Worm (Caenorhabditis elegans) whole organism, L4 larva: ENCODE measurements around the gene C01G10.9.
A peak's percentile ranks its signal among the peaks of the same experiment; 100 is the strongest.

Experiments used
- D1046.2 ChIP-seq: fragments of 200-800 bp; sonication (Bioruptor generic); IDR thresholded peaks from 2 replicates; pipeline ENCODE4 v1.3.6; 2022; ENCODE audit warnings: missing genetic modification characterization, missing compliant biosample characterization
- F10B5.3 ChIP-seq: sonication (generic microtip); optimal IDR thresholded peaks from 2 replicates; lab custom pipeline; 2016; ENCODE audit warnings: mild to moderate bottlenecking, missing genetic modification characterization, missing compliant biosample characterization
- F26F4.8 ChIP-seq: fragments of 200-800 bp; sonication (Bioruptor generic); conservative IDR thresholded peaks from 2 replicates; pipeline ENCODE4 v1.3.6; 2022; ENCODE audit warnings: missing genetic modification characterization, missing compliant biosample characterization
- F37D6.2 ChIP-seq: sonication (generic microtip); optimal IDR thresholded peaks from 2 replicates; lab custom pipeline; 2016; ENCODE audit warnings: mild to moderate bottlenecking, missing genetic modification characterization, missing compliant biosample characterization
- T20F7.1 ChIP-seq: fragments of 200-800 bp; sonication (Bioruptor generic); optimal IDR thresholded peaks from 2 replicates; lab custom pipeline; 2018; ENCODE audit warnings: mild to moderate bottlenecking, missing genetic modification characterization, missing compliant biosample characterization
- Y105C5A.15 ChIP-seq: fragments of 200-800 bp; sonication (Bioruptor generic); IDR thresholded peaks from 2 replicates; pipeline ENCODE4 v1.3.6; 2022; ENCODE audit warnings: missing genetic modification characterization, missing compliant biosample characterization
- ZK337.2 ChIP-seq: fragments of 200-800 bp; sonication (Bioruptor generic); IDR thresholded peaks from 2 replicates; pipeline ENCODE4 v1.3.6; 2022; ENCODE audit warnings: missing genetic modification reagents, missing genetic modification characterization, missing compliant biosample characterization
- aly-2 ChIP-seq: sonication (generic microtip); optimal IDR thresholded peaks from 2 replicates; lab custom pipeline; 2018; ENCODE audit warnings: missing biosample characterization, missing genetic modification characterization
- ama-1 ChIP-seq: fragments of 150-350 bp; optimal IDR thresholded peaks from 2 replicates; lab custom pipeline; 2014; ENCODE audit warnings: inconsistent platforms, mixed read lengths
- arid-1 ChIP-seq: fragments of 200-800 bp; sonication (Bioruptor generic); conservative IDR thresholded peaks from 2 replicates; pipeline ENCODE4 v1.3.6; 2022; ENCODE audit warnings: missing genetic modification reagents, missing genetic modification characterization, missing compliant biosample characterization
- attf-4 ChIP-seq: sonication (generic microtip); optimal IDR thresholded peaks from 3 replicates; lab custom pipeline; 2017; ENCODE audit warnings: missing biosample characterization, missing genetic modification characterization
- ceh-20 ChIP-seq: fragments of 200-800 bp; sonication (Bioruptor generic); IDR thresholded peaks from 2 replicates; pipeline ENCODE4 v1.3.6; 2022; ENCODE audit warnings: missing genetic modification reagents, missing genetic modification characterization, missing compliant biosample characterization
- ceh-28 ChIP-seq: fragments of 150-350 bp; optimal IDR thresholded peaks from 2 replicates; lab custom pipeline; 2014; ENCODE audit warnings: missing biosample characterization, missing genetic modification reagents, missing genetic modification characterization
- ceh-44 ChIP-seq: fragments of 200-800 bp; sonication (Bioruptor generic); IDR thresholded peaks from 2 replicates; pipeline ENCODE4 v1.3.6; 2022; ENCODE audit warnings: missing genetic modification reagents, missing genetic modification characterization, missing compliant biosample characterization
- ces-1 ChIP-seq: fragments of 150-350 bp; sonication (generic microtip); optimal IDR thresholded peaks from 4 replicates; lab custom pipeline; 2014; ENCODE audit warnings: missing biosample characterization, missing genetic modification reagents, missing genetic modification characterization
- cey-2 ChIP-seq: sonication (generic microtip); optimal IDR thresholded peaks from 3 replicates; lab custom pipeline; 2017; ENCODE audit warnings: missing genetic modification characterization, mild to moderate bottlenecking, missing compliant biosample characterization, antibody characterized with exemption, borderline replicate concordance; ENCODE audit not compliant: insufficient read depth
- ctbp-1 ChIP-seq: fragments of 200-800 bp; sonication (Bioruptor generic); IDR thresholded peaks from 2 replicates; pipeline ENCODE4 v1.3.6; 2022; ENCODE audit warnings: missing genetic modification reagents, missing genetic modification characterization, missing compliant biosample characterization
- daf-12 ChIP-seq: fragments of 150-350 bp; optimal IDR thresholded peaks from 2 replicates; lab custom pipeline; 2014; ENCODE audit warnings: missing biosample characterization, missing genetic modification reagents, missing genetic modification characterization
- dmd-8 ChIP-seq: fragments of 200-800 bp; sonication (Bioruptor generic); IDR thresholded peaks from 2 replicates; pipeline ENCODE4 v1.3.6; 2022; ENCODE audit warnings: missing genetic modification characterization, missing compliant biosample characterization
- dmd-9 ChIP-seq: fragments of 200-800 bp; sonication (Bioruptor generic); IDR thresholded peaks from 2 replicates; pipeline ENCODE4 v1.3.6; 2022; ENCODE audit warnings: missing genetic modification reagents, missing genetic modification characterization, missing compliant biosample characterization
- duxl-1 ChIP-seq: sonication (generic microtip); optimal IDR thresholded peaks from 2 replicates; lab custom pipeline; 2016; ENCODE audit warnings: mild to moderate bottlenecking, missing genetic modification characterization, moderate library complexity, missing compliant biosample characterization; ENCODE audit not compliant: poor library complexity
- dve-1 ChIP-seq: sonication (generic microtip); optimal IDR thresholded peaks from 2 replicates; lab custom pipeline; 2017; ENCODE audit warnings: antibody characterized with exemption, mild to moderate bottlenecking, missing genetic modification characterization, missing compliant biosample characterization; ENCODE audit not compliant: insufficient read depth
- egl-27 ChIP-seq: sonication (generic microtip); optimal IDR thresholded peaks from 3 replicates; lab custom pipeline; 2017; ENCODE audit warnings: missing biosample characterization, missing genetic modification reagents, missing genetic modification characterization
- egl-43 ChIP-seq: fragments of 200-800 bp; sonication (Bioruptor generic); IDR thresholded peaks from 2 replicates; pipeline ENCODE4 v1.3.6; 2022; ENCODE audit warnings: missing genetic modification reagents, missing genetic modification characterization, missing compliant biosample characterization
- fkh-10 ChIP-seq: fragments of 150-350 bp; optimal IDR thresholded peaks from 2 replicates; lab custom pipeline; 2014; ENCODE audit warnings: missing biosample characterization, missing genetic modification reagents, missing genetic modification characterization
- hif-1 ChIP-seq, 2 experiments: sonication (generic microtip); optimal IDR thresholded peaks; 2 replicates each; lab custom pipeline; 2016 to 2017; ENCODE audit warnings: missing compliant biosample characterization in 2 of 2, missing genetic modification characterization in 2 of 2, missing genetic modification reagents in 2 of 2, missing genotype in 2 of 2, mild to moderate bottlenecking in 1 of 2
- lin-1 ChIP-seq: fragments of 200-800 bp; sonication (Bioruptor generic); IDR thresholded peaks from 2 replicates; pipeline ENCODE4 v1.3.6; 2022; ENCODE audit warnings: missing genetic modification reagents, missing genetic modification characterization, missing compliant biosample characterization
- lin-39 ChIP-seq: fragments of 150-350 bp; optimal IDR thresholded peaks from 2 replicates; lab custom pipeline; 2014; ENCODE audit warnings: missing biosample characterization, missing genetic modification reagents, missing genetic modification characterization
- lsy-2 ChIP-seq, 2 experiments: fragments of 150-350 bp in 1 of 2; sonication (generic microtip) in 1 of 2; optimal IDR thresholded peaks; 2 replicates each; lab custom pipeline; 2014 to 2017; ENCODE audit warnings: missing biosample characterization in 2 of 2, missing genetic modification characterization in 2 of 2
- madf-9 ChIP-seq: fragments of 200-800 bp; sonication (Bioruptor generic); conservative IDR thresholded peaks from 2 replicates; pipeline ENCODE4 v1.3.6; 2022; ENCODE audit warnings: missing genetic modification reagents, missing genetic modification characterization, missing compliant biosample characterization
- mdl-1 ChIP-seq, 2 experiments: fragments of 150-350 bp in 1 of 2; sonication (generic microtip) in 1 of 2; optimal IDR thresholded peaks; 2 replicates each; lab custom pipeline; 2014 to 2017; ENCODE audit warnings: missing biosample characterization in 2 of 2, missing genetic modification characterization in 2 of 2
- mdt-29 ChIP-seq: fragments of 200-800 bp; sonication (Bioruptor generic); IDR thresholded peaks from 2 replicates; pipeline ENCODE4 v1.3.6; 2022; ENCODE audit warnings: missing genetic modification reagents, missing genetic modification characterization, missing compliant biosample characterization
- mep-1 ChIP-seq: fragments of 150-350 bp; sonication (generic microtip); optimal IDR thresholded peaks from 3 replicates; lab custom pipeline; 2014; ENCODE audit warnings: missing biosample characterization, missing genetic modification characterization
- nhr-10 ChIP-seq: fragments of 150-350 bp; optimal IDR thresholded peaks from 2 replicates; lab custom pipeline; 2014; ENCODE audit warnings: missing biosample characterization, missing genetic modification characterization
- nhr-25 ChIP-seq: sonication (generic microtip); optimal IDR thresholded peaks from 2 replicates; lab custom pipeline; 2017; ENCODE audit warnings: missing genetic modification characterization, mild to moderate bottlenecking, missing compliant biosample characterization, antibody characterized with exemption, moderate library complexity, borderline replicate concordance; ENCODE audit not compliant: insufficient read depth
- nhr-41 ChIP-seq: fragments of 200-800 bp; sonication (Bioruptor generic); IDR thresholded peaks from 2 replicates; pipeline ENCODE4 v1.3.6; 2022; ENCODE audit warnings: missing genetic modification reagents, missing genetic modification characterization, missing compliant biosample characterization
- nhr-42 ChIP-seq: fragments of 200-800 bp; sonication (Bioruptor generic); IDR thresholded peaks from 2 replicates; pipeline ENCODE4 v1.3.6; 2022; ENCODE audit warnings: missing genetic modification characterization, missing compliant biosample characterization
- nhr-48 ChIP-seq: sonication (generic microtip); optimal IDR thresholded peaks from 2 replicates; lab custom pipeline; 2016; ENCODE audit warnings: mild to moderate bottlenecking, missing genetic modification characterization, missing compliant biosample characterization
- nhr-6 ChIP-seq: fragments of 150-350 bp; optimal IDR thresholded peaks from 2 replicates; lab custom pipeline; 2014; ENCODE audit warnings: missing biosample characterization, missing genetic modification characterization
- nhr-76 ChIP-seq: fragments of 150-350 bp; optimal IDR thresholded peaks from 2 replicates; lab custom pipeline; 2014; ENCODE audit warnings: missing biosample characterization, missing genetic modification characterization
- nhr-77 ChIP-seq: fragments of 150-350 bp; optimal IDR thresholded peaks from 2 replicates; lab custom pipeline; 2014; ENCODE audit warnings: missing biosample characterization, missing genetic modification characterization
- sdz-12 ChIP-seq: fragments of 200-800 bp; sonication (Bioruptor generic); optimal IDR thresholded peaks from 2 replicates; lab custom pipeline; 2018; ENCODE audit warnings: mild to moderate bottlenecking, missing genetic modification characterization, missing compliant biosample characterization
- snpc-1.2 ChIP-seq: fragments of 200-800 bp; sonication (Bioruptor generic); IDR thresholded peaks from 2 replicates; pipeline ENCODE4 v1.3.6; 2022; ENCODE audit warnings: missing genetic modification reagents, missing genetic modification characterization, missing compliant biosample characterization
- snpc-4 ChIP-seq: fragments of 150-350 bp; optimal IDR thresholded peaks from 2 replicates; lab custom pipeline; 2014; ENCODE audit warnings: missing biosample characterization, missing genetic modification characterization
- tag-97 ChIP-seq: fragments of 200-800 bp; sonication (Bioruptor generic); IDR thresholded peaks from 2 replicates; pipeline ENCODE4 v1.3.6; 2022; ENCODE audit warnings: missing genetic modification characterization, missing compliant biosample characterization
- unc-39 ChIP-seq: sonication (generic microtip); optimal IDR thresholded peaks from 2 replicates; lab custom pipeline; 2017; ENCODE audit warnings: missing biosample characterization, missing genetic modification characterization
- zfp-2 ChIP-seq: sonication (generic microtip); optimal IDR thresholded peaks from 2 replicates; lab custom pipeline; 2016; ENCODE audit warnings: mild to moderate bottlenecking, missing genetic modification characterization, missing compliant biosample characterization
- zfp-3 ChIP-seq: fragments of 200-800 bp; sonication (Bioruptor generic); conservative IDR thresholded peaks from 2 replicates; pipeline ENCODE4 v1.3.6; 2022; ENCODE audit warnings: missing genetic modification reagents, missing genetic modification characterization, missing compliant biosample characterization
- zip-2 ChIP-seq: fragments of 150-350 bp; optimal IDR thresholded peaks from 2 replicates; lab custom pipeline; 2014; ENCODE audit warnings: missing biosample characterization, missing genetic modification characterization

C01G10.9 gene

DNA sequence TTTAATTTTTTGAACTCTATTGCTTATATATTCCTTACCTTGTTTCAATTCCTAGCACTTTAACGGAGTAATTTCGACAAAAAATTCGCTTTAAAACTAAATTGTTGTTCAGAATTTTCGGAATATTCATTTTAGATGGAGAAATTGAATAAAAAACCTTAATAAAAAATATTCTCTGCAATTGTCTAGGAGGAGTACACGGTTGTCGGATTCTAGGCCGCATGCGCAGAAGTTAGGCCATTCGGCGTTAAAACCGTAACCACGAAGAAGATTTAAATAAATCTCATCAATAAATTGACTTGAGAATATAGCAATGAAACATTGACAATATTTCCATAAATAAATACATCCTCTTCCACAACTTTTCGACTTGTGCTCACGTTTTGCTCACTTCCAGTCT lies at the start of gene C01G10.9, which contains the start of gene C01G10.10 (continued):
- TF ChIP-seq lin-39: no peak
- no peak for TF ChIP-seq tag-97
- TF ChIP-seq arid-1 (GFP tag; lab: Robert Waterston, UW): no peak
- TF ChIP-seq zfp-3 (GFP tag; lab: Robert Waterston, UW): no peak
- TF ChIP-seq zip-2 (tag; lab: Kevin White, UChicago): no peak
- TF ChIP-seq sdz-12 (GFP tag; lab: Kevin White, UChicago): no peak
- no peak for TF ChIP-seq fkh-10
- TF ChIP-seq nhr-25 (tag; lab: Kevin White, UChicago): no peak
- peak; percentile 48 for TF ChIP-seq mep-1 (tag; lab: Kevin White, UChicago)
- no peak for TF ChIP-seq mdl-1 (tag; optimal IDR thresholded peaks at IDR 0.05; lab: Kevin White, UChicago)
- TF ChIP-seq nhr-41 (GFP tag; lab: Robert Waterston, UW): no peak
- TF ChIP-seq F10B5.3 (tag; lab: Kevin White, UChicago): no peak
- TF ChIP-seq dmd-9 (GFP tag; lab: Robert Waterston, UW): peak; percentile 58; the same call in 1 of the 2 replicates
- no peak for TF ChIP-seq cey-2
- TF ChIP-seq ama-1 (lab: Kevin White, UChicago): no peak
- TF ChIP-seq dve-1 (tag; lab: Kevin White, UChicago): peak; percentile 39
- no peak for TF ChIP-seq nhr-10
- TF ChIP-seq ces-1 (GFP tag; lab: Kevin White, UChicago): no peak
- no peak for TF ChIP-seq ctbp-1 (GFP tag; lab: Robert Waterston, UW)
- TF ChIP-seq nhr-48 (tag; lab: Kevin White, UChicago): peak; percentile 1
- no peak for TF ChIP-seq egl-27 (tag; lab: Kevin White, UChicago)
- TF ChIP-seq hif-1 (tag; optimal IDR thresholded peaks at IDR 0.05; lab: Kevin White, UChicago): peak in 1 of 2 experiments; percentile 80
- no peak for TF ChIP-seq unc-39
- TF ChIP-seq nhr-42: no peak
- TF ChIP-seq snpc-1.2 (GFP tag; lab: Robert Waterston, UW): no peak
- no peak for TF ChIP-seq nhr-77 (tag; lab: Kevin White, UChicago)
- TF ChIP-seq nhr-76: no peak
- TF ChIP-seq T20F7.1 (GFP tag; lab: Kevin White, UChicago): peak; percentile 33
- 0 out of 2 replicates have a peak, but pooled peaks have one; percentile 69 for TF ChIP-seq ZK337.2 (GFP tag; lab: Robert Waterston, UW)
- TF ChIP-seq attf-4 (tag; lab: Kevin White, UChicago): no peak
- TF ChIP-seq ceh-44 (GFP tag; lab: Robert Waterston, UW): no peak
- TF ChIP-seq lin-1 (GFP tag; lab: Robert Waterston, UW): no peak
- no peak for TF ChIP-seq F37D6.2 (tag; lab: Kevin White, UChicago)
- peak in 1 of 2 experiments; percentile 80 for TF ChIP-seq lsy-2 (tag; optimal IDR thresholded peaks at IDR 0.05; lab: Kevin White, UChicago)
- no peak for TF ChIP-seq aly-2
- no peak for TF ChIP-seq egl-43 (GFP tag; lab: Robert Waterston, UW)
- TF ChIP-seq zfp-2 (tag; lab: Kevin White, UChicago): no peak
- TF ChIP-seq daf-12 (tag; lab: Kevin White, UChicago): no peak
- TF ChIP-seq ceh-28: no peak
- no peak for TF ChIP-seq D1046.2 (GFP tag; lab: Robert Waterston, UW)
- TF ChIP-seq mdt-29: no peak
- no peak for TF ChIP-seq dmd-8
- no peak for TF ChIP-seq Y105C5A.15
- peak; percentile 69 for TF ChIP-seq nhr-6 (tag; lab: Kevin White, UChicago)
- TF ChIP-seq duxl-1 (tag; lab: Kevin White, UChicago): peak; percentile 71
- 0 out of 2 replicates have a peak, but pooled peaks have one; percentile 24 for TF ChIP-seq madf-9 (GFP tag; lab: Robert Waterston, UW)
- TF ChIP-seq snpc-4 (tag; lab: Kevin White, UChicago): no peak
- no peak for TF ChIP-seq F26F4.8 (GFP tag; lab: Robert Waterston, UW)
- no peak for TF ChIP-seq ceh-20 (GFP tag; lab: Robert Waterston, UW)
